Worm (Caenorhabditis elegans): ENCODE results near the gene Y48C3A.5.

Y48C3A.5 gene

ce11 chrII:13326478-13326877 is 55.6 kb downstream of the Y48C3A.5 start:
- TF ChIP-seq ztf-11 (tag; optimal IDR thresholded peaks at IDR 0.05) (no peak), nhr-10 (tag; optimal IDR thresholded peaks at IDR 0.05) (no peak), lin-11 (tag; optimal IDR thresholded peaks at IDR 0.05) (no peak), ztf-4 (tag; optimal IDR thresholded peaks at IDR 0.05) (no peak)

- TF ChIP-seq lin-11 (tag; optimal IDR thresholded peaks at IDR 0.05) (no peak), dmd-4 (tag; optimal IDR thresholded peaks at IDR 0.05) (no peak), R02D3.7 (tag; optimal IDR thresholded peaks at IDR 0.05) (no peak), lin-13 (GFP tag; optimal IDR thresholded peaks at IDR 0.05) (no peak), fos-1 (tag; optimal IDR thresholded peaks at IDR 0.05) (no peak), nhr-12 (tag; optimal IDR thresholded peaks at IDR 0.05) (no peak), ztf-1 (GFP tag; conservative IDR thresholded peaks at IDR 0.05) (no peak), nhr-10 (tag; optimal IDR thresholded peaks at IDR 0.05) (no peak), nhr-25 (tag; optimal IDR thresholded peaks at IDR 0.05) (no peak), unc-62 (GFP tag; optimal IDR thresholded peaks at IDR 0.05) (no peak), elt-1 (tag; optimal IDR thresholded peaks at IDR 0.05) (no peak), nhr-23 (tag; optimal IDR thresholded peaks at IDR 0.05) (no peak), lsy-2 (tag; optimal IDR thresholded peaks at IDR 0.05) (no peak), blmp-1 (tag; optimal IDR thresholded peaks at IDR 0.05; ENCODE audit: insufficient read depth) (no peak), sma-3 (GFP tag; optimal IDR thresholded peaks at IDR 0.05) (no peak), mab-5 (tag; optimal IDR thresholded peaks at IDR 0.05) (no peak), crh-2 (tag; optimal IDR thresholded peaks at IDR 0.05) (no peak)
These were observed 59.5 kb downstream of the Y48C3A.5 start, which contains the start of gene sam-10 for ce11 chrII:13330359-13330758. Gene sam-10 (minus strand): TSS chrII:13330525.

- no peak for TF ChIP-seq Y55F3AM.14 (GFP tag; optimal IDR thresholded peaks at IDR 0.05)
- no peak for TF ChIP-seq egl-27 (tag; optimal IDR thresholded peaks at IDR 0.05)
- TF ChIP-seq zag-1 (tag; optimal IDR thresholded peaks at IDR 0.05) = no peak
- no peak for TF ChIP-seq elt-1 (tag; optimal IDR thresholded peaks at IDR 0.05)
- no peak for TF ChIP-seq sma-3 (GFP tag; optimal IDR thresholded peaks at IDR 0.05)
- TF ChIP-seq fos-1 (tag; optimal IDR thresholded peaks at IDR 0.05) = peak; percentile 62
These were observed 62.4 kb downstream of the Y48C3A.5 start for ce11 chrII:13333103-13333764.

- TF ChIP-seq skn-1 (tag; optimal IDR thresholded peaks at IDR 0.05) = no peak
- TF ChIP-seq unc-62 (GFP tag; optimal IDR thresholded peaks at IDR 0.05) = no peak
- TF ChIP-seq ztf-1 (GFP tag; conservative IDR thresholded peaks at IDR 0.05) = no peak
- TF ChIP-seq peb-1 (tag; optimal IDR thresholded peaks at IDR 0.05) = no peak
- peak; percentile 88 for TF ChIP-seq fos-1 (tag; optimal IDR thresholded peaks at IDR 0.05)
- peak; percentile 86 for TF ChIP-seq lin-13 (GFP tag; optimal IDR thresholded peaks at IDR 0.05)
- peak; percentile 23 for TF ChIP-seq blmp-1 (tag; optimal IDR thresholded peaks at IDR 0.05; ENCODE audit: insufficient read depth)
- TF ChIP-seq nhr-10 (tag; optimal IDR thresholded peaks at IDR 0.05) = peak; percentile 25
- TF ChIP-seq snpc-4 (tag; optimal IDR thresholded peaks at IDR 0.05) = peak; percentile 37
- peak; percentile 38 for TF ChIP-seq ztf-11 (tag; optimal IDR thresholded peaks at IDR 0.05)
- TF ChIP-seq ZK546.5 (tag; optimal IDR thresholded peaks at IDR 0.05) = no peak
- no peak for TF ChIP-seq nhr-237 (tag; optimal IDR thresholded peaks at IDR 0.05)
- TF ChIP-seq unc-39 (tag; optimal IDR thresholded peaks at IDR 0.05) = peak; percentile 90
- peak; percentile 99 for TF ChIP-seq F13H6.1 (tag; optimal IDR thresholded peaks at IDR 0.05)
- peak; percentile 83 for TF ChIP-seq Y55F3AM.14 (GFP tag; optimal IDR thresholded peaks at IDR 0.05)
- peak; percentile 68 for TF ChIP-seq mab-5 (tag; optimal IDR thresholded peaks at IDR 0.05)
- TF ChIP-seq alr-1 (tag; optimal IDR thresholded peaks at IDR 0.05) = no peak
- TF ChIP-seq lsy-2 (tag; optimal IDR thresholded peaks at IDR 0.05) = peak; percentile 80 to 83
- TF ChIP-seq zag-1 (tag; optimal IDR thresholded peaks at IDR 0.05) = peak; percentile 87
- TF ChIP-seq ztf-4 (tag; optimal IDR thresholded peaks at IDR 0.05) = peak; percentile 66
- TF ChIP-seq sma-3 (GFP tag; optimal IDR thresholded peaks at IDR 0.05) = peak; percentile 65
- peak; percentile 82 for TF ChIP-seq nhr-129 (tag; optimal IDR thresholded peaks at IDR 0.05)
- TF ChIP-seq gmeb-1 (tag; optimal IDR thresholded peaks at IDR 0.05) = peak; percentile 32
- TF ChIP-seq mdl-1 (tag; optimal IDR thresholded peaks at IDR 0.05) = peak; percentile 61 to 70
- peak; percentile 89 for TF ChIP-seq sma-9 (GFP tag; optimal IDR thresholded peaks at IDR 0.05)
- peak; percentile 61 for TF ChIP-seq sma-9 (tag; optimal IDR thresholded peaks at IDR 0.05)
- TF ChIP-seq egl-27 (tag; optimal IDR thresholded peaks at IDR 0.05) = peak; percentile 70
- peak; percentile 85 for TF ChIP-seq C34F6.9 (tag; optimal IDR thresholded peaks at IDR 0.05)
- TF ChIP-seq nhr-6 (tag; optimal IDR thresholded peaks at IDR 0.05) = peak; percentile 66
- TF ChIP-seq nhr-21 (tag; optimal IDR thresholded peaks at IDR 0.05) = peak; percentile 87
- TF ChIP-seq ceh-16 (tag; optimal IDR thresholded peaks at IDR 0.05) = peak; percentile 28
- TF ChIP-seq ceh-82 (tag; optimal IDR thresholded peaks at IDR 0.05) = peak; percentile 76
- peak; percentile 73 for TF ChIP-seq lin-11 (tag; optimal IDR thresholded peaks at IDR 0.05)
- peak; percentile 81 for TF ChIP-seq nhr-25 (tag; optimal IDR thresholded peaks at IDR 0.05)
- peak; percentile 83 for TF ChIP-seq sem-4 (tag; optimal IDR thresholded peaks at IDR 0.05)
- peak; percentile 82 for TF ChIP-seq crh-2 (tag; optimal IDR thresholded peaks at IDR 0.05)
- peak; percentile 76 for TF ChIP-seq unc-55 (GFP tag; optimal IDR thresholded peaks at IDR 0.05)
These were observed 64.3 kb downstream of the Y48C3A.5 start for ce11 chrII:13334966-13335698.

All from whole organism, L2 larva.